Fruit fly (Drosophila melanogaster) whole organism, embryonic: Measurements from ENCODE around the gene CG3690.

ENCODE experiments used
- CG10147 ChIP-seq: fragments of 200-800 bp; sonication (Bioruptor generic); optimal IDR thresholded peaks from 2 replicates; lab custom pipeline; 2019; ENCODE audit warnings: missing biosample characterization, mild to moderate bottlenecking, missing genetic modification characterization, moderate library complexity
- CG10462 ChIP-seq: fragments of 200-800 bp; sonication (Bioruptor generic); optimal IDR thresholded peaks from 2 replicates; lab custom pipeline; 2016; ENCODE audit warnings: missing biosample characterization, missing genetic modification characterization
- CG11695 ChIP-seq: fragments of 200-800 bp; sonication (Bioruptor generic); IDR thresholded peaks from 3 replicates; pipeline ENCODE4 v1.3.6; 2022; ENCODE audit warnings: missing biosample characterization, missing genetic modification characterization
- CG12744 ChIP-seq: fragments of 200-800 bp; sonication (Bioruptor generic); optimal IDR thresholded peaks from 2 replicates; lab custom pipeline; 2016; ENCODE audit warnings: missing biosample characterization, missing genetic modification characterization
- CG14441 ChIP-seq: fragments of 200-800 bp; sonication (Bioruptor generic); IDR thresholded peaks from 2 replicates; pipeline ENCODE4 v1.3.6; 2022; ENCODE audit warnings: missing biosample characterization, missing genetic modification characterization
- CG14965 ChIP-seq: fragments of 200-800 bp; sonication (Bioruptor generic); optimal IDR thresholded peaks from 2 replicates; lab custom pipeline; 2016; ENCODE audit warnings: missing biosample characterization, missing genetic modification characterization, borderline replicate concordance
- CG15479 ChIP-seq: fragments of 200-800 bp; sonication (Bioruptor generic); optimal IDR thresholded peaks from 3 replicates; lab custom pipeline; 2019; ENCODE audit warnings: missing biosample characterization, mild to moderate bottlenecking, missing genetic modification characterization, moderate library complexity
- CG1647 ChIP-seq: fragments of 200-800 bp; sonication (Bioruptor generic); optimal IDR thresholded peaks from 3 replicates; lab custom pipeline; 2016; ENCODE audit warnings: missing biosample characterization, missing genetic modification characterization
- CG16779 ChIP-seq: fragments of 200-800 bp; sonication (Bioruptor generic); IDR thresholded peaks from 2 replicates; pipeline ENCODE4 v1.3.6; 2022; ENCODE audit warnings: missing biosample characterization, missing genetic modification characterization
- CG17612 ChIP-seq: fragments of 200-800 bp; sonication (Bioruptor generic); IDR thresholded peaks from 2 replicates; pipeline ENCODE4 v1.3.6; 2022; ENCODE audit warnings: missing biosample characterization, missing genetic modification characterization
- CG17829 ChIP-seq: fragments of 200-800 bp; optimal IDR thresholded peaks from 2 replicates; lab custom pipeline; 2019; ENCODE audit warnings: missing biosample characterization, mild to moderate bottlenecking, missing genetic modification characterization, moderate library complexity
- CG18262 ChIP-seq: fragments of 200-800 bp; optimal IDR thresholded peaks from 3 replicates; lab custom pipeline; 2019; ENCODE audit warnings: missing biosample characterization, mild to moderate bottlenecking, missing genetic modification characterization, moderate library complexity
- CG30431 ChIP-seq: fragments of 200-800 bp; sonication (Bioruptor generic); optimal IDR thresholded peaks from 2 replicates; lab custom pipeline; 2017; ENCODE audit warnings: missing biosample characterization, missing genetic modification characterization
- CG4617 ChIP-seq: fragments of 200-800 bp; sonication (Bioruptor generic); optimal IDR thresholded peaks from 3 replicates; lab custom pipeline; 2016; ENCODE audit warnings: missing biosample characterization, missing genetic modification characterization, borderline replicate concordance
- CG4854 ChIP-seq: fragments of 200-800 bp; sonication (Bioruptor generic); optimal IDR thresholded peaks from 2 replicates; lab custom pipeline; 2016; ENCODE audit warnings: missing biosample characterization, missing genetic modification characterization, inconsistent platforms
- CG6765 ChIP-seq: fragments of 200-800 bp; sonication (Bioruptor generic); optimal IDR thresholded peaks from 3 replicates; lab custom pipeline; 2017; ENCODE audit warnings: missing biosample characterization, mild to moderate bottlenecking, missing genetic modification characterization
- CG7271 ChIP-seq: fragments of 200-800 bp; sonication (Bioruptor generic); optimal IDR thresholded peaks from 2 replicates; lab custom pipeline; 2018; ENCODE audit warnings: missing biosample characterization, mild to moderate bottlenecking, missing genetic modification characterization, moderate library complexity
- CG9797 ChIP-seq: fragments of 200-800 bp; sonication (Bioruptor generic); optimal IDR thresholded peaks from 3 replicates; lab custom pipeline; 2018; ENCODE audit warnings: missing biosample characterization, mild to moderate bottlenecking, missing genetic modification characterization
- Dad ChIP-seq: fragments of 200-800 bp; sonication (Bioruptor generic); optimal IDR thresholded peaks from 3 replicates; lab custom pipeline; 2016; ENCODE audit warnings: missing biosample characterization, missing genetic modification characterization
- Doc3 ChIP-seq: fragments of 200-800 bp; sonication (Bioruptor generic); IDR thresholded peaks from 3 replicates; pipeline ENCODE4 v1.3.6; 2022; ENCODE audit warnings: missing biosample characterization, missing genetic modification characterization; ENCODE audit not compliant: partially characterized antibody
- Dref ChIP-seq: fragments of 200-800 bp; sonication (Bioruptor generic); IDR thresholded peaks from 2 replicates; pipeline ENCODE4 v1.3.6; 2022; ENCODE audit warnings: missing biosample characterization, missing genetic modification characterization
- Eip74EF ChIP-seq, 2 experiments: fragments of 200-800 bp in 1 of 2; fragments of >200 bp in 1 of 2; sonication (Bioruptor generic) in 1 of 2; optimal IDR thresholded peaks; 2 replicates each; lab custom pipeline; 2017 to 2019; ENCODE audit warnings: missing biosample characterization in 2 of 2, missing genetic modification characterization in 2 of 2, mild to moderate bottlenecking in 1 of 2, moderate library complexity in 1 of 2
- Ets97D ChIP-seq: fragments of 200-800 bp; sonication (Bioruptor generic); optimal IDR thresholded peaks from 3 replicates; lab custom pipeline; 2016; ENCODE audit warnings: missing biosample characterization, missing genetic modification characterization
- Hmr ChIP-seq: fragments of 200-800 bp; sonication (Bioruptor generic); optimal IDR thresholded peaks from 3 replicates; lab custom pipeline; 2017; ENCODE audit warnings: mild to moderate bottlenecking, missing biosample characterization, missing genetic modification reagents, missing genetic modification characterization
- Hr3 ChIP-seq: fragments of 200-800 bp; sonication (Bioruptor generic); optimal IDR thresholded peaks from 3 replicates; lab custom pipeline; 2016; ENCODE audit warnings: missing biosample characterization, missing genetic modification characterization
- Hsf ChIP-seq: fragments of 200-800 bp; sonication (Bioruptor generic); optimal IDR thresholded peaks from 3 replicates; lab custom pipeline; 2016; ENCODE audit warnings: missing biosample characterization, missing genetic modification characterization
- Kr ChIP-seq: fragments of 200-800 bp; sonication (Bioruptor generic); optimal IDR thresholded peaks from 2 replicates; lab custom pipeline; 2017; ENCODE audit warnings: missing biosample characterization, mild to moderate bottlenecking, missing genetic modification characterization
- NfI ChIP-seq: fragments of 200-800 bp; sonication (Bioruptor generic); optimal IDR thresholded peaks from 3 replicates; lab custom pipeline; 2018; ENCODE audit warnings: missing biosample characterization, mild to moderate bottlenecking, missing genetic modification characterization, moderate library complexity
- Six4 ChIP-seq: fragments of 200-800 bp; sonication (Bioruptor generic); optimal IDR thresholded peaks from 2 replicates; lab custom pipeline; 2016; ENCODE audit warnings: missing biosample characterization, missing genetic modification characterization
- al ChIP-seq: fragments of 200-800 bp; sonication (Bioruptor generic); IDR thresholded peaks from 2 replicates; pipeline ENCODE4 v1.3.6; 2022; ENCODE audit warnings: missing biosample characterization, missing genetic modification characterization
- ap ChIP-seq: fragments of 200-800 bp; sonication (Bioruptor generic); IDR thresholded peaks from 2 replicates; pipeline ENCODE4 v1.3.6; 2022; ENCODE audit warnings: missing biosample characterization, missing genetic modification characterization
- bbx ChIP-seq: fragments of 200-800 bp; sonication (Bioruptor generic); IDR thresholded peaks from 2 replicates; pipeline ENCODE4 v1.3.6; 2022; ENCODE audit warnings: missing biosample characterization, missing genetic modification characterization; ENCODE audit not compliant: partially characterized antibody
- cato ChIP-seq: fragments of 200-800 bp; sonication (Bioruptor generic); optimal IDR thresholded peaks from 2 replicates; lab custom pipeline; 2016; ENCODE audit warnings: missing biosample characterization, missing genetic modification characterization, borderline replicate concordance
- crol ChIP-seq: fragments of 200-800 bp; sonication (Bioruptor generic); IDR thresholded peaks from 2 replicates; pipeline ENCODE4 v1.3.6; 2022; ENCODE audit warnings: missing biosample characterization, missing genetic modification characterization
- dan ChIP-seq: fragments of 200-800 bp; sonication (Bioruptor generic); IDR thresholded peaks from 2 replicates; pipeline ENCODE4 v1.3.6; 2022; ENCODE audit warnings: missing biosample characterization, missing genetic modification characterization
- dimm ChIP-seq: fragments of 200-800 bp; sonication (Bioruptor generic); IDR thresholded peaks from 2 replicates; pipeline ENCODE4 v1.3.6; 2022; ENCODE audit warnings: missing biosample characterization, missing genetic modification characterization
- exex ChIP-seq: fragments of 200-800 bp; sonication (Bioruptor generic); optimal IDR thresholded peaks from 4 replicates; lab custom pipeline; 2018; ENCODE audit warnings: missing biosample characterization, mild to moderate bottlenecking, missing genetic modification characterization, moderate library complexity
- eyg ChIP-seq: fragments of 200-800 bp; sonication (Bioruptor generic); optimal IDR thresholded peaks from 3 replicates; lab custom pipeline; 2016; ENCODE audit warnings: missing biosample characterization, missing genetic modification characterization
- fd96Cb ChIP-seq: fragments of 200-800 bp; sonication (Bioruptor generic); optimal IDR thresholded peaks from 2 replicates; lab custom pipeline; 2018; ENCODE audit warnings: missing biosample characterization, mild to moderate bottlenecking, missing genetic modification characterization, moderate library complexity
- gem ChIP-seq: fragments of 200-800 bp; sonication (Bioruptor generic); optimal IDR thresholded peaks from 2 replicates; lab custom pipeline; 2019; ENCODE audit warnings: missing biosample characterization, mild to moderate bottlenecking, missing genetic modification characterization, moderate library complexity
- ham ChIP-seq: fragments of 200-800 bp; sonication (Bioruptor generic); IDR thresholded peaks from 2 replicates; pipeline ENCODE4 v1.3.6; 2022; ENCODE audit warnings: missing biosample characterization, missing genetic modification characterization
- klu ChIP-seq: fragments of 200-800 bp; sonication (Bioruptor generic); IDR thresholded peaks from 2 replicates; pipeline ENCODE4 v1.3.6; 2022; ENCODE audit warnings: missing biosample characterization, missing genetic modification characterization
- maf-S ChIP-seq: fragments of 200-800 bp; sonication (Bioruptor generic); optimal IDR thresholded peaks from 2 replicates; lab custom pipeline; 2016; ENCODE audit warnings: missing biosample characterization, missing genetic modification characterization
- nom ChIP-seq: fragments of 200-800 bp; sonication (Bioruptor generic); optimal IDR thresholded peaks from 2 replicates; lab custom pipeline; 2017; ENCODE audit warnings: missing biosample characterization, missing genetic modification characterization, mild to moderate bottlenecking, moderate library complexity, missing genetic modification reagents
- pros ChIP-seq: fragments of 200-800 bp; sonication (Bioruptor generic); optimal IDR thresholded peaks from 3 replicates; lab custom pipeline; 2019; ENCODE audit warnings: missing biosample characterization, mild to moderate bottlenecking, missing genetic modification characterization, moderate library complexity
- salm ChIP-seq: fragments of 200-800 bp; sonication (Bioruptor generic); optimal IDR thresholded peaks from 2 replicates; lab custom pipeline; 2018; ENCODE audit warnings: missing biosample characterization, mild to moderate bottlenecking, missing genetic modification characterization
- ssp ChIP-seq: fragments of 200-800 bp; sonication (Bioruptor generic); IDR thresholded peaks from 2 replicates; pipeline ENCODE4 v1.3.6; 2022; ENCODE audit warnings: missing biosample characterization, missing genetic modification characterization
- sug ChIP-seq: fragments of 200-800 bp; optimal IDR thresholded peaks from 2 replicates; lab custom pipeline; 2019; ENCODE audit warnings: missing biosample characterization, mild to moderate bottlenecking, missing genetic modification characterization, moderate library complexity
- tgo ChIP-seq: fragments of 200-800 bp; sonication (Bioruptor generic); IDR thresholded peaks from 3 replicates; pipeline ENCODE4 v1.3.6; 2022; ENCODE audit warnings: missing biosample characterization, missing genetic modification characterization
- vvl ChIP-seq: fragments of 200-800 bp; sonication (Bioruptor generic); IDR thresholded peaks from 2 replicates; pipeline ENCODE4 v1.3.6; 2022; ENCODE audit warnings: missing biosample characterization, missing genetic modification characterization

CG3690 gene

dm6 chrX:900725-901345 lies 50.9 kb downstream of the CG3690 start (continued):
- peak; percentile 86 for TF ChIP-seq gem
- TF ChIP-seq fd96Cb (tag; lab: Kevin White, UChicago) = peak; percentile 78
- peak; percentile 50 for TF ChIP-seq CG4854 (GFP tag; lab: Kevin White, UChicago)
- peak; percentile 84 for TF ChIP-seq nom (GFP tag; lab: Kevin White, UChicago)
- TF ChIP-seq Hmr (GFP tag; lab: Kevin White, UChicago) = peak; percentile 82
- peak; percentile 72 for TF ChIP-seq Hr3
- TF ChIP-seq CG14965 (GFP tag; lab: Kevin White, UChicago) = no peak
- TF ChIP-seq NfI = peak; percentile 80
- peak; percentile 52; the same call in 1 of the 2 replicates for TF ChIP-seq ssp
- TF ChIP-seq ham = no peak
- peak; percentile 74 for TF ChIP-seq ap
- TF ChIP-seq Hsf (GFP tag; lab: Kevin White, UChicago) = peak; percentile 80
- TF ChIP-seq vvl (GFP tag; lab: Robert Waterston, UW) = peak; percentile 89
- TF ChIP-seq Ets97D (GFP tag; lab: Kevin White, UChicago) = peak; percentile 38
- peak; percentile 69 for TF ChIP-seq CG1647 (GFP tag; lab: Kevin White, UChicago)
- peak in 1 of 2 experiments; percentile 49 for TF ChIP-seq Eip74EF (GFP tag; optimal IDR thresholded peaks at IDR 0.05; lab: Kevin White, UChicago)
- peak; percentile 38; the same call in 1 of the 2 replicates for TF ChIP-seq CG17612
- TF ChIP-seq Six4 (GFP tag; lab: Kevin White, UChicago) = peak; percentile 60
- TF ChIP-seq cato (GFP tag; lab: Kevin White, UChicago) = peak; percentile 60
- peak; percentile 67 for TF ChIP-seq CG30431 (GFP tag; lab: Kevin White, UChicago)
- no peak for TF ChIP-seq CG7271 (tag; lab: Kevin White, UChicago)
- TF ChIP-seq crol (GFP tag; lab: Robert Waterston, UW) = no peak
- peak; percentile 84 for TF ChIP-seq tgo
- peak; percentile 87 for TF ChIP-seq CG14441 (GFP tag; lab: Robert Waterston, UW)
- TF ChIP-seq Dref (GFP tag; lab: Robert Waterston, UW) = no peak
- TF ChIP-seq CG15479 (GFP tag; lab: Kevin White, UChicago) = no peak
- peak; percentile 47 for TF ChIP-seq CG4617 (GFP tag; lab: Kevin White, UChicago)
- no peak for TF ChIP-seq CG6765 (GFP tag; lab: Kevin White, UChicago)
- TF ChIP-seq CG12744 (GFP tag; lab: Kevin White, UChicago) = peak; percentile 58
- peak; percentile 38 for TF ChIP-seq eyg (GFP tag; lab: Kevin White, UChicago)
- TF ChIP-seq klu = peak; percentile 44; the same call in 1 of the 2 replicates
- peak; percentile 38 for TF ChIP-seq CG10462 (GFP tag; lab: Kevin White, UChicago)
- no peak for TF ChIP-seq Kr (GFP tag; lab: Kevin White, UChicago)
- peak; percentile 67 for TF ChIP-seq sug (tag; lab: Kevin White, UChicago)
- no peak for TF ChIP-seq dimm (GFP tag; lab: Robert Waterston, UW)
- peak; percentile 69 for TF ChIP-seq Dad (GFP tag; lab: Kevin White, UChicago)
- no peak for TF ChIP-seq CG9797 (GFP tag; lab: Kevin White, UChicago)
- peak; percentile 23; the same call in 1 of the 2 replicates for TF ChIP-seq dan
- TF ChIP-seq salm (tag; lab: Kevin White, UChicago) = peak; percentile 53
- TF ChIP-seq exex (tag; lab: Kevin White, UChicago) = no peak
- peak; percentile 52; the same call in 1 of the 2 replicates for TF ChIP-seq al (GFP tag; lab: Robert Waterston, UW)
- TF ChIP-seq CG17829 (tag; lab: Kevin White, UChicago) = peak; percentile 78
- TF ChIP-seq Doc3 (GFP tag; lab: Robert Waterston, UW) = no peak
- peak; percentile 67 for TF ChIP-seq maf-S (GFP tag; lab: Kevin White, UChicago)
- no peak for TF ChIP-seq bbx (GFP tag; lab: Robert Waterston, UW)
- no peak for TF ChIP-seq pros (GFP tag; lab: Kevin White, UChicago)
- peak; percentile 76 for TF ChIP-seq CG18262 (tag; lab: Kevin White, UChicago)
- TF ChIP-seq CG10147 (GFP tag; lab: Kevin White, UChicago) = peak; percentile 62
- TF ChIP-seq CG16779 (GFP tag; lab: Robert Waterston, UW) = no peak
- TF ChIP-seq CG11695 (GFP tag; lab: Robert Waterston, UW) = peak; percentile 83
